Worm (Caenorhabditis elegans): Measurements from ENCODE around the gene D1025.10.
A peak's percentile ranks its signal among the peaks of the same experiment; 100 is the strongest.

D1025.10 gene

DNA sequence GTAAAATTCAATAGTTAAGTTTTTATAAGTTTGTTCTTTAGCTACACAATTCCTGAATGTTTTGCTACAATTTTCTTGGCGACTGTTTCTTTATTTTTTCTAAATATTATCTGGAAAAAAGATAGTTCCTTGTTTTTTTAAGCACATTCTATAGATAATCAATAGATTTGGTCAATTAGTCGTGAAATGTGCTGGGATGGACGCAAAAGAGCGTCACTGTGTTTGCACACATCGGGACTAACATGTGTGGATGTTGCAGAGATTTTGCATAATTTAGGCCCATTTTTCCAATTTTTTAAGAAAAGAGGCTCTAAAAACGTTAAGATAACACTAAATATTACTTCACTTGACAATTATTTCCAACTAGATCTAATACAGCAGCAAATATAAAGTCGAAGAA lies 3.2 kb upstream of the D1025.10 start (continued):
- TF ChIP-seq elt-2 (tag; optimal IDR thresholded peaks at IDR 0.05) (no peak), alr-1 (tag; optimal IDR thresholded peaks at IDR 0.05; ENCODE audit: borderline replicate concordance) (no peak), zip-4 (GFP tag; optimal IDR thresholded peaks at IDR 0.05) (no peak), nhr-237 (tag; optimal IDR thresholded peaks at IDR 0.05) (no peak), skn-1 (tag; optimal IDR thresholded peaks at IDR 0.05) (no peak), lin-13 (GFP tag; optimal IDR thresholded peaks at IDR 0.05) (peak; percentile 19), nhr-20 (tag; optimal IDR thresholded peaks at IDR 0.05) (peak; percentile 35), fkh-10 (GFP tag; optimal IDR thresholded peaks at IDR 0.05) (no peak), pag-3 (tag; optimal IDR thresholded peaks at IDR 0.05; ENCODE audit: borderline replicate concordance, insufficient read depth) (no peak), pax-3 (tag; optimal IDR thresholded peaks at IDR 0.05) (no peak), C04F5.9 (tag; optimal IDR thresholded peaks at IDR 0.05) (no peak), aly-2 (tag; optimal IDR thresholded peaks at IDR 0.05) (no peak), nhr-76 (tag; optimal IDR thresholded peaks at IDR 0.05) (no peak), fos-1 (tag; optimal IDR thresholded peaks at IDR 0.05) (no peak), ceh-8 (GFP tag; optimal IDR thresholded peaks at IDR 0.05) (peak; percentile 47), ztf-11 (tag; optimal IDR thresholded peaks at IDR 0.05) (peak in 1 of 2 experiments; percentile 13), dsc-1 (tag; optimal IDR thresholded peaks at IDR 0.05) (peak; percentile 84), snu-23 (GFP tag; optimal IDR thresholded peaks at IDR 0.05) (peak; percentile 45), zag-1 (tag; optimal IDR thresholded peaks at IDR 0.05) (no peak), nhr-11 (tag; optimal IDR thresholded peaks at IDR 0.05) (no peak), lsy-2 (tag; optimal IDR thresholded peaks at IDR 0.05) (peak; percentile 45 to 46), nhr-90 (tag; optimal IDR thresholded peaks at IDR 0.05; ENCODE audit: poor library complexity) (no peak), hpl-2 (GFP tag; optimal IDR thresholded peaks at IDR 0.05) (no peak), fkh-8 (tag; optimal IDR thresholded peaks at IDR 0.05) (no peak), aha-1 (tag; optimal IDR thresholded peaks at IDR 0.05) (no peak), unc-62 (GFP tag; optimal IDR thresholded peaks at IDR 0.05) (no peak), mdl-1 (tag; optimal IDR thresholded peaks at IDR 0.05) (no peak), snpc-4 (tag; optimal IDR thresholded peaks at IDR 0.05) (peak; percentile 18), lir-3 (tag; optimal IDR thresholded peaks at IDR 0.05; ENCODE audit: poor library complexity) (no peak), C16A3.4 (tag; optimal IDR thresholded peaks at IDR 0.05) (no peak)

DNA sequence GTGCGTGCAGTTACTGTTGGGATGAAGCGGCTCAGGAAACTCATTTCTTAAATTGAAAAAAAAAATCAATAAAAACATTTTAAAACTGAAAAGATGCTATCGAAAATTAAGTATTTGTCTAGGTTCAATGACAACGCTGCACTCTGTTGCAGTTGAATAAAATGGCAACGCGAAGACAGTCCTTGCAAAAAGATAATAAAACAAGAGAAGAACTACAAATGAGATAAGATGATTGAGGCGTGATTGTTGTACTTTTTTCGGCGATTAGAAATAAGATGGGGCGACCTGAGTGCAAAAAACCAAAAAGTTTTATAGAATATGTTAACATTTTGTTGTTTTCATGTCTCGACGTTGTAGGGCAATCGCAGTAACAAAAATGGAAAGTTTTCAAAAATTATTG lies 1.6 kb upstream of the D1025.10 start, which contains the start of gene gcsh-1:
gcsh-1 (minus strand) TSS at position 46 of the 400 bp plus-strand sequence.
- TF ChIP-seq rnt-1 (tag; optimal IDR thresholded peaks at IDR 0.05) (no peak), elt-2 (tag; optimal IDR thresholded peaks at IDR 0.05) (peak; percentile 50), C16A3.4 (tag; optimal IDR thresholded peaks at IDR 0.05) (no peak)

DNA sequence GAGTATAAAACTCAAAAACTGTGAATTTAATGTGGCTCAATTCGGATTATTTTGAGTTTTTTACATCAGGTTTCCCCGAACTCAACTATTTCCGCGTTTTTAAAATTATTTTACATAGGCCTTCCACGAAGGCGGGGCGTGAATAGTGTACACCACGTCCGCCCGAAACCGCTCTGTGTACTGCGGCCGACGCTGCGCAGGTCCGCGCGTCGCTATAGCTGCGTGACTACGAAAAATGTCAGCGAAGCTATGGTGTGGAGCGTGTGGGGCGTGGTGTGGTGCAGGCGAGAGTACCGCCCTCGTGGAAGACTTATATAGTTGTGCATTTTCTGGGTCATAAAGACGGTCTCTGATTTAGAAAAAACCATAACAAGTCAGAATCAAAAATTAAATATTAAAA lies 1.2 kb downstream of the D1025.10 start:
- TF ChIP-seq snpc-4 (tag; optimal IDR thresholded peaks at IDR 0.05) (peak; percentile 12), nhr-237 (tag; optimal IDR thresholded peaks at IDR 0.05) (no peak)

DNA sequence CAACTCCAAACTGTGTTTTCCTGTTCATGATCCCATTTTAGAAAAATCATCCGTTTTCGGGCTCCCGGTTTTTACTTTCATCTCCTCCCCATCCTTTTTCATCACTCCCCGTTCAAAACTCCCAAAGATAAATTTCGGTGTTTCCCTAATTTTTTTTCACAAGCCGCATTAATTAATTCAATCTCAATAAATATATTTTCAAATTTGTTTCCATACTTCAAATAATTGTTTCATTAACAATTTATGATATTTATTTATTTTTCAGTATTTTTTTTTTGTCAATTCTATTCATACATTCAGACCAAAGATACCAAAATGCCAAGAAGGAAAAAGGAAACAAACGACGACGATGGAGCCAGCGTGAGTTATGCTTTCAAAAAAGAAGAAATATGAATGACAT lies 3.8 kb downstream of the D1025.10 start, which contains the start of gene D1025.1:
D1025.1 (plus strand) TSS at position 301 of the 400 bp plus-strand sequence.
- no peak for TF ChIP-seq hlh-4 (tag; optimal IDR thresholded peaks at IDR 0.05)
- no peak for TF ChIP-seq zip-4 (GFP tag; optimal IDR thresholded peaks at IDR 0.05)

- TF ChIP-seq ztf-4 (tag; optimal IDR thresholded peaks at IDR 0.05) (no peak), irx-1 (tag; optimal IDR thresholded peaks at IDR 0.05) (no peak), ztf-11 (tag; optimal IDR thresholded peaks at IDR 0.05) (no peak), unc-30 (tag; optimal IDR thresholded peaks at IDR 0.05) (no peak), xbp-1 (tag; optimal IDR thresholded peaks at IDR 0.05) (no peak), hlh-4 (tag; optimal IDR thresholded peaks at IDR 0.05) (no peak), unc-130 (tag; optimal IDR thresholded peaks at IDR 0.05) (no peak), fos-1 (tag; optimal IDR thresholded peaks at IDR 0.05) (no peak), lin-14 (GFP tag; optimal IDR thresholded peaks at IDR 0.05) (no peak), alr-1 (tag; optimal IDR thresholded peaks at IDR 0.05; ENCODE audit: borderline replicate concordance) (no peak), F16B12.6 (tag; optimal IDR thresholded peaks at IDR 0.05) (no peak), unc-86 (tag; optimal IDR thresholded peaks at IDR 0.05) (no peak), lin-35 (GFP tag; optimal IDR thresholded peaks at IDR 0.05) (no peak), mab-9 (GFP tag; IDR thresholded peaks at IDR 0.05) (no peak), ceh-82 (tag; optimal IDR thresholded peaks at IDR 0.05) (no peak), pqm-1 (tag; optimal IDR thresholded peaks at IDR 0.05) (no peak), jun-1 (tag; optimal IDR thresholded peaks at IDR 0.05) (no peak), snpc-4 (tag; optimal IDR thresholded peaks at IDR 0.05) (no peak)
Measured at ce11 chrX:14523275-14523674, 6.6 kb downstream of the D1025.10 start, which contains the start of gene nspc-16. TSS of gene nspc-16 (plus strand) at chrX:14523575.
